Worm (Caenorhabditis elegans): Measurements from ENCODE around the gene C03E10.1.

DNA sequence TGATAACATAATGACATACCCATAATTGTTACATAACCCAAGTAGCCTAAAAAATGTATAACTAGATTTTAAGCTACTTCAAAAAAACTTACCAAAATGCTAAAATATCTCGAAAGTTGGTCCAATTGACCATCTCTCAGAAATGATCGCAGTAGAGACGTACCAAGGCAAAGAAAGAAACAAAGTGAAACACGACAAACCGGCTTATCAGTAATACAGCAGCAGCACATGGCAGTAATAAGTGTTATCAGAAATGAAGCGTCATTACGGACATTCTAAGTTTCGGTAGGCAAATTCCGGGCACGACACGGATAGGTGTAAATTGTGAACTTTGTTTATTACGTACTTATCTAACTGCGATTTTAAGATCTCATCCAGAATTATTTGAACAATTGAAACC is 25.5 kb upstream of the C03E10.1 start, which contains the start of gene cln-3.1:
- TF ChIP-seq dpff-1 (tag; optimal IDR thresholded peaks at IDR 0.05) (no peak), ama-1 (optimal IDR thresholded peaks at IDR 0.05) (no peak), ama-1 (GFP tag; optimal IDR thresholded peaks at IDR 0.05) (no peak), ztf-25 (GFP tag; IDR thresholded peaks at IDR 0.05) (no peak), F49E8.2 (tag; optimal IDR thresholded peaks at IDR 0.05; ENCODE audit: insufficient read depth) (no peak), snpc-4 (GFP tag; optimal IDR thresholded peaks at IDR 0.05) (no peak), snpc-4 (tag; optimal IDR thresholded peaks at IDR 0.05) (no peak)
